Worm (Caenorhabditis elegans) whole organism, L1 larva: Measurements from ENCODE around the gene cyp-13B2.

Experiments
- C04F5.9 ChIP-seq: sonication (generic microtip); optimal IDR thresholded peaks from 2 replicates; lab custom pipeline; 2016; ENCODE audit warnings: missing genetic modification characterization, missing compliant biosample characterization
- ama-1 ChIP-seq: fragments of 150-350 bp; optimal IDR thresholded peaks from 2 replicates; lab custom pipeline; 2014
- mep-1 ChIP-seq: fragments of 150-350 bp; optimal IDR thresholded peaks from 2 replicates; lab custom pipeline; 2014; ENCODE audit warnings: missing biosample characterization, missing genetic modification characterization
- skn-1 ChIP-seq: fragments of 150-350 bp; optimal IDR thresholded peaks from 2 replicates; lab custom pipeline; 2014; ENCODE audit warnings: missing biosample characterization, missing genetic modification characterization
- unc-62 ChIP-seq: fragments of 150-350 bp; optimal IDR thresholded peaks from 2 replicates; lab custom pipeline; 2014; ENCODE audit warnings: missing biosample characterization, missing genetic modification reagents, missing genetic modification characterization

DNA sequence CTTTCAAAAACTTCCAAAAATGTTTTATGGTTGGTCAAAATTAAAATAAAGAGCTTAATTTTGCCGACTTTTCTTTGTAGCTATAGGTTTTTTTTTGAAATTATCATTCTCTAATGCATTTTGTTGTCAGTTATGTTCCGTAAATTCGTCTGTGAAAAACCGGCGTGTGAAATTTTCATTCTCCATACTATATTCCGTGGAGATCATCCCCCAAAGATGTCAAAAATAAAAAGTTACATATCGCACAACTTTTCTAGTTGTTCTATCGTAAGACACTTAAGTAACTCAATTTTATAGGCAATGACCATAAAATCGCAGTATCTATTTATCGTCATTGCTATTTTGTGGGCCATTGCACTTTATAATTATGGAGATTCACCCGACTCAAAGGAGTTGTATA, 46.7 kb upstream of the cyp-13B2 start, which contains the start of gene C37E2.10:
- TF ChIP-seq skn-1: no peak
- no peak for TF ChIP-seq C04F5.9 (tag; lab: Kevin White, UChicago)
- no peak for TF ChIP-seq ama-1 (lab: Kevin White, UChicago)
- TF ChIP-seq mep-1: no peak
- no peak for TF ChIP-seq unc-62 (GFP tag; lab: Kevin White, UChicago)
